Worm (Caenorhabditis elegans) whole organism, L3 larva: Measurements from ENCODE around the gene C13C4.6.
A peak's percentile ranks its signal among the peaks of the same experiment; 100 is the strongest.

Source experiments
- ZK546.5 ChIP-seq: sonication (generic microtip); optimal IDR thresholded peaks from 2 replicates; lab custom pipeline; 2017; ENCODE audit warnings: missing biosample characterization, missing genetic modification characterization
- aly-2 ChIP-seq: fragments of 150-350 bp; optimal IDR thresholded peaks from 2 replicates; lab custom pipeline; 2014; ENCODE audit warnings: missing biosample characterization, missing genetic modification characterization
- ama-1 ChIP-seq: fragments of 150-350 bp; optimal IDR thresholded peaks from 2 replicates; lab custom pipeline; 2018
- ceh-9 ChIP-seq: sonication (generic microtip); optimal IDR thresholded peaks from 2 replicates; lab custom pipeline; 2018; ENCODE audit warnings: missing biosample characterization, missing genetic modification characterization
- egl-27 ChIP-seq: sonication (generic microtip); optimal IDR thresholded peaks from 4 replicates; lab custom pipeline; 2017; ENCODE audit warnings: missing biosample characterization, missing genetic modification reagents, missing genetic modification characterization
- egl-5 ChIP-seq: fragments of 150-350 bp; optimal IDR thresholded peaks from 2 replicates; lab custom pipeline; 2017; ENCODE audit warnings: missing biosample characterization, missing genetic modification reagents, missing genetic modification characterization, inconsistent platforms
- elt-1 ChIP-seq: fragments of 150-350 bp; optimal IDR thresholded peaks from 2 replicates; lab custom pipeline; 2014; ENCODE audit warnings: missing biosample characterization, missing genetic modification characterization
- elt-2 ChIP-seq: sonication (generic microtip); optimal IDR thresholded peaks from 2 replicates; lab custom pipeline; 2016; ENCODE audit warnings: missing genetic modification reagents, mild to moderate bottlenecking, missing genetic modification characterization, missing compliant biosample characterization
- elt-3 ChIP-seq, 3 experiments: fragments of 150-350 bp in 1 of 3; sonication (generic microtip) in 2 of 3; optimal IDR thresholded peaks; 2 replicates in 2 of 3; 4 replicates in 1 of 3; lab custom pipeline; 2014 to 2017; ENCODE audit warnings: missing biosample characterization in 3 of 3, missing genetic modification characterization in 3 of 3
- eor-1 ChIP-seq, 2 experiments: fragments of 150-350 bp; optimal IDR thresholded peaks; 2 replicates each; lab custom pipeline; 2014 to 2018; ENCODE audit warnings: missing biosample characterization in 2 of 2, missing genetic modification characterization in 2 of 2
- fkh-10 ChIP-seq: sonication (generic microtip); optimal IDR thresholded peaks from 2 replicates; lab custom pipeline; 2017; ENCODE audit warnings: missing biosample characterization, missing genetic modification reagents, missing genetic modification characterization
- hmg-11 ChIP-seq: sonication (generic microtip); optimal IDR thresholded peaks from 2 replicates; lab custom pipeline; 2016; ENCODE audit warnings: missing genetic modification characterization, missing compliant biosample characterization
- jun-1 ChIP-seq: fragments of 150-350 bp; optimal IDR thresholded peaks from 2 replicates; lab custom pipeline; 2014; ENCODE audit warnings: missing biosample characterization, missing genetic modification reagents, missing genetic modification characterization
- lin-15B ChIP-seq: fragments of 150-350 bp; optimal IDR thresholded peaks from 2 replicates; lab custom pipeline; 2014; ENCODE audit warnings: missing biosample characterization, missing genetic modification characterization
- lin-39 ChIP-seq: fragments of 150-350 bp; optimal IDR thresholded peaks from 2 replicates; lab custom pipeline; 2018; ENCODE audit warnings: missing biosample characterization, missing genetic modification reagents, missing genetic modification characterization
- lsy-12 ChIP-seq: sonication (generic microtip); optimal IDR thresholded peaks from 2 replicates; lab custom pipeline; 2016; ENCODE audit warnings: mild to moderate bottlenecking, missing genetic modification characterization, missing compliant biosample characterization
- nfya-1 ChIP-seq: sonication (generic microtip); optimal IDR thresholded peaks from 2 replicates; lab custom pipeline; 2017; ENCODE audit warnings: missing genetic modification characterization, mild to moderate bottlenecking, missing compliant biosample characterization, antibody characterized with exemption, moderate library complexity; ENCODE audit not compliant: insufficient read depth
- nhr-11 ChIP-seq: fragments of 150-350 bp; optimal IDR thresholded peaks from 2 replicates; lab custom pipeline; 2014; ENCODE audit warnings: missing biosample characterization, missing genetic modification characterization
- nhr-12 ChIP-seq: fragments of 150-350 bp; optimal IDR thresholded peaks from 2 replicates; lab custom pipeline; 2014; ENCODE audit warnings: missing biosample characterization, missing genetic modification characterization
- nhr-237 ChIP-seq: fragments of 150-350 bp; optimal IDR thresholded peaks from 2 replicates; lab custom pipeline; 2014; ENCODE audit warnings: missing biosample characterization, missing genetic modification characterization
- nhr-25 ChIP-seq: sonication (generic microtip); optimal IDR thresholded peaks from 2 replicates; lab custom pipeline; 2017; ENCODE audit warnings: missing biosample characterization, missing genetic modification characterization
- nhr-43 ChIP-seq: sonication (generic microtip); optimal IDR thresholded peaks from 2 replicates; lab custom pipeline; 2016; ENCODE audit warnings: mild to moderate bottlenecking, missing genetic modification characterization, missing compliant biosample characterization; ENCODE audit not compliant: poor library complexity, severe bottlenecking
- nhr-67 ChIP-seq: fragments of 150-350 bp; optimal IDR thresholded peaks from 2 replicates; lab custom pipeline; 2014; ENCODE audit warnings: missing biosample characterization, missing genetic modification characterization
- nhr-76 ChIP-seq: fragments of 150-350 bp; sonication (generic microtip); optimal IDR thresholded peaks from 5 replicates; lab custom pipeline; 2014; ENCODE audit warnings: missing biosample characterization, missing genetic modification characterization
- pha-4 ChIP-seq: fragments of 150-350 bp; optimal IDR thresholded peaks from 2 replicates; lab custom pipeline; 2014; ENCODE audit warnings: missing biosample characterization, missing genetic modification reagents, missing genetic modification characterization
- sea-2 ChIP-seq: fragments of 150-350 bp; sonication (generic microtip); optimal IDR thresholded peaks from 4 replicates; lab custom pipeline; 2014; ENCODE audit warnings: missing biosample characterization, missing genetic modification reagents, missing genetic modification characterization
- snpc-4 ChIP-seq: fragments of 150-350 bp; optimal IDR thresholded peaks from 2 replicates; lab custom pipeline; 2014; ENCODE audit warnings: missing biosample characterization, missing genetic modification characterization
- tbx-2 ChIP-seq: sonication (generic microtip); optimal IDR thresholded peaks from 2 replicates; lab custom pipeline; 2016; ENCODE audit warnings: mild to moderate bottlenecking, missing genetic modification characterization, missing compliant biosample characterization
- unc-62 ChIP-seq: fragments of 150-350 bp; sonication (generic microtip); optimal IDR thresholded peaks from 4 replicates; lab custom pipeline; 2014; ENCODE audit warnings: missing biosample characterization, missing genetic modification reagents, missing genetic modification characterization
- ztf-11 ChIP-seq: fragments of 150-350 bp; optimal IDR thresholded peaks from 2 replicates; lab custom pipeline; 2014; ENCODE audit warnings: missing biosample characterization, missing genetic modification characterization
- ztf-4 ChIP-seq: fragments of 150-350 bp; optimal IDR thresholded peaks from 2 replicates; lab custom pipeline; 2014; ENCODE audit warnings: missing biosample characterization, missing genetic modification characterization

Gene C13C4.6

ce11 chrV:12154554-12154953 lies 33.2 kb downstream of the C13C4.6 start, which contains the start of gene C27A7.9:
Gene C27A7.9 (minus strand): TSS chrV:12154654.
- TF ChIP-seq nhr-12 (tag; lab: Kevin White, UChicago): no peak

DNA sequence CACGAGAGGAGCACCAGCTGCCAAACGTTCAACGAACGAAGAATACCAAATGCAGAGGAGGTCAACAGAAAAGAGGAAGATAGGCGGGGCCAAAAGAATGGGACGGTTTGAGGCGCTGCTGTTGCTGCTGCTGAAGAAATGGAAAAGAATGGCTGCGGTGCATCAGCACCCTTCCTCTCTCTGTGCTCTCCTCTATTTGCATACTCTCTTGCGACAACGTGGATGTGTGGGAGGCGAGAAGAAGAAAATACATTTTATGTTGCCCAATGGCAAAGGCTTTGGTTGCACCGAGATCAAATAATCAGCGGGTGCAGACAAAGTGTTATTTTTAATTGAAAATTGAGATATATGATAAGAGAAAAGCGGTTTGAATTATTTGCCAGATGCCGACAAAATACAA lies 37.0 kb downstream of the C13C4.6 start:
- TF ChIP-seq nfya-1 (tag; lab: Kevin White, UChicago): peak; percentile 25
- no peak for TF ChIP-seq aly-2 (tag; lab: Kevin White, UChicago)

ce11 chrV:12159975-12160374 lies 38.6 kb downstream of the C13C4.6 start:
- TF ChIP-seq unc-62 (GFP tag; lab: Kevin White, UChicago) (no peak), nhr-25 (tag; lab: Kevin White, UChicago) (peak; percentile 51), egl-5 (tag; lab: Kevin White, UChicago) (peak; percentile 35)

DNA sequence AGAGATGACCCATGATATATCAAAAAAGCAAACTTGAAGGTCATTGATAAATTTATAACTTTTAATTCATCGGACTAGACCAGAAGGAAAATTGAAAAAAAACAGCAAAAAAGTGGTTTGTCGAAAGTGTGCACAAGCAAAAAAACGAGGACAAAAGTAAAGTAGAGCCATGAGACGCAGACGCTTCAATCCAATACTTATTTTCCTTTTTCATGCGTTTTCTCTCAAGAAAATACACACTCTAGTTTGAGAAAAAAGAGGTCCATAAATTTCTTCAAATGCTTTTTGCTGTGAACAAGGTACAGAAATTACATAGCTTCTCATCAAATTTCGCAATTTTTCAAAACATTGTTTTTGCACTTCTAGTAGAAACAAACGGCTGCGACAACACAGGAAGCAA lies 39.8 kb downstream of the C13C4.6 start:
- TF ChIP-seq nhr-237 (tag; lab: Kevin White, UChicago) (no peak), jun-1 (tag; lab: Kevin White, UChicago) (no peak), pha-4 (tag; lab: Kevin White, UChicago) (no peak), nhr-76 (tag; lab: Kevin White, UChicago) (no peak), nhr-67 (tag; lab: Kevin White, UChicago) (no peak), hmg-11 (tag; lab: Kevin White, UChicago) (peak; percentile 34), nfya-1 (tag; lab: Kevin White, UChicago) (peak; percentile 15)

DNA sequence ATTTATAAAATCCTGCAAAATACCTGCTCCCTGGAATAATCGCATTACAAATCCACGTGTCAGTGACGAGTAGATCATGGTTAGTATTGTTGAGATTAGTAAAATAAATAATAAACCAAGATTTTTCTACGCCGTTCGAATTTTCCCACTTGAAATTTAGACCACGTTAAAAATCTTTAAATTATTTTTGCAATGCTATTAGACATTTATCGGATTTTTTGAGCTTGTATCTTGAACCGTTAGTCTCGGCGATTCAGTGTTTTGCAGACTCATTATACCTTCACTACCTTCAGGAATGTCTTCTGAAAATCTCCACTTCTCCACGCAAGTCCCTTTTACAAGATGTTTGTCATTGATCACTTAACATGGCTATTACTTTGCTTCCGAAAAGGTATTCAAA lies 40.8 kb downstream of the C13C4.6 start, which contains the start of gene C27A7.5:
TSS of gene C27A7.5 (minus strand) at position 101 of the 400 bp plus-strand sequence.
- TF ChIP-seq nhr-25 (tag; lab: Kevin White, UChicago) (no peak), lin-15B (tag; lab: Kevin White, UChicago) (no peak), nhr-11 (tag; lab: Kevin White, UChicago) (no peak), ceh-9 (tag; lab: Kevin White, UChicago) (no peak), ztf-11 (tag; lab: Kevin White, UChicago) (no peak), lin-39 (no peak), snpc-4 (no peak), nhr-12 (tag; lab: Kevin White, UChicago) (no peak), nhr-43 (tag; lab: Kevin White, UChicago) (no peak), elt-1 (no peak), fkh-10 (no peak), nhr-237 (tag; lab: Kevin White, UChicago) (no peak), elt-3 (tag; optimal IDR thresholded peaks at IDR 0.05; lab: Kevin White, UChicago) (no peak)

DNA sequence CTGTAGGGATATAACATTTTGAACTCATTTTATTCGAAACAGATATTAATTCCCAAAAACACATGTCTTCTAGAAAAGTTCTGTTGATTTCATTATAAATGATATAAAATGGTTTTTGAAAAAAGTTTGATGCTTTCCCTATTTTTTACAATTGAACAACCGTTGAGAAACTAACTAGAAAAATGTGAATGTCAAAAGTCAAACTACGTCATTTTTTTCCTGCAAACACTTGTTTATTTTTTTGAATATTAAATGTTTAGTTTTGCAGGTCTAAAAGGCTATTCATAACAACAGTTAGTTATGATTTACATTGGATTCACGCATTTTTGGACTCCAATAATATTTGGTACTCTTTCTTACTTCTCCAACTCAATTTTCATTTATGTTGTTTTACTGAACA lies 41.5 kb downstream of the C13C4.6 start, which contains the start of gene srj-4:
TSS of gene srj-4 (plus strand) at position 301 of the 400 bp plus-strand sequence.
- TF ChIP-seq tbx-2 (no peak), lsy-12 (tag; lab: Kevin White, UChicago) (no peak), nfya-1 (tag; lab: Kevin White, UChicago) (no peak), nhr-12 (tag; lab: Kevin White, UChicago) (no peak), sea-2 (GFP tag; lab: Kevin White, UChicago) (no peak), eor-1 (tag; optimal IDR thresholded peaks at IDR 0.05; lab: Kevin White, UChicago) (no peak), egl-27 (tag; lab: Kevin White, UChicago) (no peak), ztf-4 (tag; lab: Kevin White, UChicago) (no peak), lin-15B (tag; lab: Kevin White, UChicago) (no peak), lin-39 (no peak), ama-1 (no peak), fkh-10 (no peak), ZK546.5 (no peak), elt-2 (tag; lab: Kevin White, UChicago) (no peak), elt-3 (tag; optimal IDR thresholded peaks at IDR 0.05; lab: Kevin White, UChicago) (no peak), egl-5 (tag; lab: Kevin White, UChicago) (no peak)
